Fruit fly (Drosophila melanogaster) whole organism, pupa: ENCODE results near the gene gdl-ORF39.

Experiments used
- CG10348 ChIP-seq: fragments of 200-800 bp; sonication (Bioruptor generic); IDR thresholded peaks from 2 replicates; pipeline ENCODE4 v1.3.6; 2022; ENCODE audit warnings: missing biosample characterization, missing genetic modification characterization
- CG12605 ChIP-seq: fragments of 200-800 bp; sonication (Bioruptor generic); IDR thresholded peaks from 2 replicates; pipeline ENCODE4 v1.3.6; 2022; ENCODE audit warnings: missing biosample characterization, missing genetic modification characterization
- CG13204 ChIP-seq: fragments of 200-800 bp; sonication (Bioruptor generic); optimal IDR thresholded peaks from 2 replicates; lab custom pipeline; 2018; ENCODE audit warnings: missing biosample characterization, mild to moderate bottlenecking, missing genetic modification characterization, moderate library complexity
- CG14655 ChIP-seq: fragments of 200-800 bp; sonication (Bioruptor generic); optimal IDR thresholded peaks from 3 replicates; lab custom pipeline; 2017; ENCODE audit warnings: mild to moderate bottlenecking, missing biosample characterization, missing genetic modification reagents, missing genetic modification characterization
- CG15710 ChIP-seq: fragments of 200-800 bp; sonication (Bioruptor generic); optimal IDR thresholded peaks from 2 replicates; lab custom pipeline; 2018; ENCODE audit warnings: missing biosample characterization, mild to moderate bottlenecking, missing genetic modification characterization, moderate library complexity
- CG17806 ChIP-seq: fragments of 200-800 bp; sonication (Bioruptor generic); optimal IDR thresholded peaks from 2 replicates; lab custom pipeline; 2018; ENCODE audit warnings: missing biosample characterization, mild to moderate bottlenecking, missing genetic modification characterization, moderate library complexity
- CG32121 ChIP-seq: fragments of 200-800 bp; sonication (Bioruptor generic); IDR thresholded peaks from 2 replicates; pipeline ENCODE4 v1.3.6; 2022; ENCODE audit warnings: missing biosample characterization, missing genetic modification characterization
- CG34367 ChIP-seq: fragments of 200-800 bp; sonication (Bioruptor generic); optimal IDR thresholded peaks from 2 replicates; lab custom pipeline; 2018; ENCODE audit warnings: missing biosample characterization, mild to moderate bottlenecking, missing genetic modification characterization
- CG4496 ChIP-seq: fragments of 200-800 bp; sonication (Bioruptor generic); IDR thresholded peaks from 3 replicates; pipeline ENCODE4 v1.3.6; 2022; ENCODE audit warnings: missing biosample characterization, missing genetic modification characterization
- CG8159 ChIP-seq: fragments of 200-800 bp; sonication (Bioruptor generic); optimal IDR thresholded peaks from 3 replicates; lab custom pipeline; 2018; ENCODE audit warnings: missing biosample characterization, mild to moderate bottlenecking, missing genetic modification characterization, moderate library complexity
- CG8301 ChIP-seq: fragments of 200-800 bp; sonication (Bioruptor generic); optimal IDR thresholded peaks from 2 replicates; lab custom pipeline; 2018; ENCODE audit warnings: missing biosample characterization, mild to moderate bottlenecking, missing genetic modification characterization
- CG9948 ChIP-seq: fragments of 200-800 bp; sonication (Bioruptor generic); optimal IDR thresholded peaks from 2 replicates; lab custom pipeline; 2018; ENCODE audit warnings: missing biosample characterization, mild to moderate bottlenecking, missing genetic modification characterization, moderate library complexity
- D1 ChIP-seq: fragments of 200-800 bp; sonication (Bioruptor generic); optimal IDR thresholded peaks from 2 replicates; lab custom pipeline; 2018; ENCODE audit warnings: missing biosample characterization, mild to moderate bottlenecking, missing genetic modification characterization, moderate library complexity
- EcR ChIP-seq: fragments of 200-800 bp; sonication (Bioruptor generic); optimal IDR thresholded peaks from 3 replicates; lab custom pipeline; 2019; ENCODE audit warnings: missing biosample characterization, missing genetic modification characterization, mild to moderate bottlenecking, moderate library complexity, missing genetic modification reagents
- Ets98B ChIP-seq: fragments of 200-800 bp; sonication (Bioruptor generic); IDR thresholded peaks from 2 replicates; pipeline ENCODE4 v1.3.6; 2022; ENCODE audit warnings: missing biosample characterization, missing genetic modification characterization
- Pif1A ChIP-seq: fragments of 200-800 bp; sonication (Bioruptor generic); optimal IDR thresholded peaks from 3 replicates; lab custom pipeline; 2016; ENCODE audit warnings: missing biosample characterization, missing genetic modification characterization
- Pif1B ChIP-seq: fragments of 200-800 bp; sonication (Bioruptor generic); optimal IDR thresholded peaks from 3 replicates; lab custom pipeline; 2016; ENCODE audit warnings: missing biosample characterization, missing genetic modification characterization
- Snoo ChIP-seq: fragments of 200-800 bp; sonication (Bioruptor generic); optimal IDR thresholded peaks from 3 replicates; lab custom pipeline; 2017; ENCODE audit warnings: missing biosample characterization, mild to moderate bottlenecking, missing genetic modification characterization, inconsistent platforms
- fd96Ca ChIP-seq: fragments of 200-800 bp; sonication (Bioruptor generic); IDR thresholded peaks from 3 replicates; pipeline ENCODE4 v1.3.6; 2022; ENCODE audit warnings: missing biosample characterization, missing genetic modification characterization
- gl ChIP-seq: fragments of 200-800 bp; sonication (Bioruptor generic); optimal IDR thresholded peaks from 2 replicates; lab custom pipeline; 2018; ENCODE audit warnings: missing biosample characterization, mild to moderate bottlenecking, missing genetic modification characterization
- rn ChIP-seq: fragments of 200-800 bp; sonication (Bioruptor generic); IDR thresholded peaks from 2 replicates; pipeline ENCODE4 v1.3.6; 2022; ENCODE audit warnings: missing biosample characterization, missing genetic modification characterization

gdl-ORF39 gene

dm6 chr3L:15511688-15512250 is 2.5 kb downstream of the gdl-ORF39 start:
- peak; percentile 32 for TF ChIP-seq Pif1B (GFP tag; lab: Kevin White, UChicago)
- peak; percentile 2 for TF ChIP-seq CG15710 (tag; lab: Kevin White, UChicago)
- TF ChIP-seq Snoo (tag; lab: Kevin White, UChicago), result no peak
- TF ChIP-seq EcR (GFP tag; lab: Kevin White, UChicago), result peak; percentile 68

- no peak for TF ChIP-seq CG8159
- TF ChIP-seq CG17806 (tag; lab: Kevin White, UChicago), result no peak
- no peak for TF ChIP-seq D1
- TF ChIP-seq CG14655 (GFP tag; lab: Kevin White, UChicago), result no peak
- no peak for TF ChIP-seq CG4496
- TF ChIP-seq CG10348 (GFP tag; lab: Robert Waterston, UW), result no peak
- TF ChIP-seq CG15710 (tag; lab: Kevin White, UChicago), result no peak
- TF ChIP-seq CG8301 (tag; lab: Kevin White, UChicago), result no peak
- no peak for TF ChIP-seq Snoo (tag; lab: Kevin White, UChicago)
- TF ChIP-seq EcR (GFP tag; lab: Kevin White, UChicago), result no peak
- no peak for TF ChIP-seq CG13204
- TF ChIP-seq CG32121 (GFP tag; lab: Robert Waterston, UW), result no peak
- TF ChIP-seq rn, result no peak
- no peak for TF ChIP-seq CG34367
- TF ChIP-seq gl (tag; lab: Kevin White, UChicago), result no peak
- TF ChIP-seq Ets98B (GFP tag; lab: Robert Waterston, UW), result no peak
- TF ChIP-seq CG12605 (GFP tag; lab: Robert Waterston, UW), result no peak
Measured at dm6 chr3L:15513264-15513663, 4.0 kb downstream of the gdl-ORF39 start.

- TF ChIP-seq CG8159, result no peak
- TF ChIP-seq CG12605 (GFP tag; lab: Robert Waterston, UW), result no peak
- no peak for TF ChIP-seq Pif1B (GFP tag; lab: Kevin White, UChicago)
- no peak for TF ChIP-seq Snoo (tag; lab: Kevin White, UChicago)
- TF ChIP-seq fd96Ca (GFP tag; lab: Robert Waterston, UW), result no peak
- TF ChIP-seq CG34367, result no peak
- no peak for TF ChIP-seq CG32121 (GFP tag; lab: Robert Waterston, UW)
- no peak for TF ChIP-seq CG14655 (GFP tag; lab: Kevin White, UChicago)
- TF ChIP-seq gl (tag; lab: Kevin White, UChicago), result no peak
- no peak for TF ChIP-seq Pif1A (GFP tag; lab: Kevin White, UChicago)
- TF ChIP-seq Ets98B (GFP tag; lab: Robert Waterston, UW), result no peak
- TF ChIP-seq CG4496, result no peak
- no peak for TF ChIP-seq CG8301 (tag; lab: Kevin White, UChicago)
- no peak for TF ChIP-seq CG9948
- no peak for TF ChIP-seq EcR (GFP tag; lab: Kevin White, UChicago)
- TF ChIP-seq CG10348 (GFP tag; lab: Robert Waterston, UW), result no peak
- no peak for TF ChIP-seq rn
- no peak for TF ChIP-seq CG15710 (tag; lab: Kevin White, UChicago)
- no peak for TF ChIP-seq D1
Measured at dm6 chr3L:15513726-15514125, 4.5 kb downstream of the gdl-ORF39 start.

DNA sequence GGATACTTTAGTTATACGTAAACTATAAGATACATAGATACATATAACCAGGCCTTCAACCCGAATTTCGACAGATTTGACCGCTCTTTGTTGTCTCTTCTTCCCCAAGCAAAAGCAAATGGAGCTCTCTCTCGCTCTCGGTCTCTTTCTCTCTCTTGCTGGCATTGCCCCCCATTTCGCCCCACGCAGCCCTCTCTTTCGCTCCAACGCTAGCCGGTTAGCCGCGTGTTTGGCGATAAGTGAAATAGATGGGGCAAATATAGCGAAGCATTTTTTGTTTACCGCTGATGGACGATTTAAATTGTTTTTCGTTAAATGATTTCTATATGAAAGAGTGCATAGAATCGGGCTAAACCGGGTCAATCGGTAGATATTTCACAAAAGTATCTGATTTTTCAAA is 5.2 kb downstream of the gdl-ORF39 start:
- no peak for TF ChIP-seq CG17806 (tag; lab: Kevin White, UChicago)
- TF ChIP-seq Ets98B (GFP tag; lab: Robert Waterston, UW), result no peak; the same call in 1 of the 2 replicates
- TF ChIP-seq CG8159, result no peak
- no peak for TF ChIP-seq CG8301 (tag; lab: Kevin White, UChicago)
- TF ChIP-seq CG13204, result no peak
- no peak for TF ChIP-seq Pif1B (GFP tag; lab: Kevin White, UChicago)
- TF ChIP-seq CG10348 (GFP tag; lab: Robert Waterston, UW), result no peak
- peak; percentile 43; the same call in 1 of the 2 replicates for TF ChIP-seq CG32121 (GFP tag; lab: Robert Waterston, UW)
- no peak for TF ChIP-seq CG15710 (tag; lab: Kevin White, UChicago)
- no peak for TF ChIP-seq rn
- no peak for TF ChIP-seq Pif1A (GFP tag; lab: Kevin White, UChicago)
- peak; percentile 60 for TF ChIP-seq CG12605 (GFP tag; lab: Robert Waterston, UW)
- TF ChIP-seq gl (tag; lab: Kevin White, UChicago), result no peak
- TF ChIP-seq EcR (GFP tag; lab: Kevin White, UChicago), result peak; percentile 83
- TF ChIP-seq CG34367, result no peak
- TF ChIP-seq fd96Ca (GFP tag; lab: Robert Waterston, UW), result no peak

DNA sequence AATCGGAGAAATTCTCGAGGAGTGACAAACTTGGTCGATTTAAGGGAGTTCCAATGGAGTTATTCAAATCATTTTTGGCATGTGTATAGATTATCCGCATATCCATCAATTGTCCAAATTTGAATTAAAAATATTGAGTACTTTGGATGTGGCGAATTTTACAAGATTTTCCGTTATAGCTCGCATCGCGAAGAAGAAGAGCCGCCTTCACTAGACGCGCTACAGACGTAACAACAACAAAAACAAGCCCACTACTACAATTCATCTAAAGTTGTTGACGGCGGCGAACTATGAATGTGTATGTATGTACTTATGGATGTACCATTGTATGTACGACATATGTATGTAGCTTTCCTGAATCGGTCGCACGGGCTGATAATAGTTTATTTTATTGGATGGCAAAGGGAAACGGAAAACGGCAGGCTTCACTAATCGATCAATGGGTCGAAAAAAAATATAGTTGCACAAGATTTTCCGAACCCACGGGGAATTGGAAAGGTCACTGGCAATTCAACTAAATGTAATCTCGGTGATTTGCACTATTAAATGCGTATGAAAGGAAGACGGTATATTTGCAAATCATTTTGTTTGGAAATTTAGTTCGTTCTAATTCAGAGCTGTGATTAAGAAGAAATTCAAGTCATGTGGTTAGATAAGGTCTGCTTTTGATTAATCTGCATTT is 5.7 kb downstream of the gdl-ORF39 start:
- no peak for TF ChIP-seq fd96Ca (GFP tag; lab: Robert Waterston, UW)
- TF ChIP-seq EcR (GFP tag; lab: Kevin White, UChicago), result no peak
- no peak for TF ChIP-seq Pif1A (GFP tag; lab: Kevin White, UChicago)
- no peak for TF ChIP-seq CG8301 (tag; lab: Kevin White, UChicago)
- 0 out of 2 replicates have a peak, but pooled peaks have one; percentile 8 for TF ChIP-seq CG32121 (GFP tag; lab: Robert Waterston, UW)
- TF ChIP-seq Pif1B (GFP tag; lab: Kevin White, UChicago), result no peak
- TF ChIP-seq Snoo (tag; lab: Kevin White, UChicago), result no peak

- TF ChIP-seq EcR (GFP tag; lab: Kevin White, UChicago) (peak; percentile 53), Ets98B (GFP tag; lab: Robert Waterston, UW) (no peak), CG34367 (no peak)
- TF ChIP-seq, all 21 proteins: peak for 1
Measured at dm6 chr3L:15516440-15516839, 7.2 kb downstream of the gdl-ORF39 start.
